Fruit fly (Drosophila melanogaster) whole organism, adult: ENCODE results near the gene Trxr2.

ENCODE experiments used
- CG11617 ChIP-seq: fragments of 200-800 bp; sonication (Bioruptor generic); optimal IDR thresholded peaks from 2 replicates; lab custom pipeline; 2017; ENCODE audit warnings: mild to moderate bottlenecking, missing biosample characterization, missing genetic modification reagents, missing genetic modification characterization
- CG12768 ChIP-seq: fragments of 200-800 bp; sonication (Bioruptor generic); optimal IDR thresholded peaks from 2 replicates; lab custom pipeline; 2017; ENCODE audit warnings: missing biosample characterization, missing genetic modification characterization, mild to moderate bottlenecking, moderate library complexity, missing genetic modification reagents
- CG14711 ChIP-seq: fragments of 200-800 bp; sonication (Bioruptor generic); optimal IDR thresholded peaks from 2 replicates; lab custom pipeline; 2018; ENCODE audit warnings: missing biosample characterization, mild to moderate bottlenecking, missing genetic modification characterization, moderate library complexity
- CG1620 ChIP-seq: fragments of 200-800 bp; sonication (Bioruptor generic); optimal IDR thresholded peaks from 2 replicates; lab custom pipeline; 2016; ENCODE audit warnings: missing biosample characterization, missing genetic modification characterization
- CG33017 ChIP-seq: fragments of 200-800 bp; sonication (Bioruptor generic); optimal IDR thresholded peaks from 2 replicates; lab custom pipeline; 2018; ENCODE audit warnings: missing biosample characterization, mild to moderate bottlenecking, missing genetic modification characterization, moderate library complexity
- CG5204 ChIP-seq: fragments of 200-800 bp; sonication (Bioruptor generic); optimal IDR thresholded peaks from 2 replicates; lab custom pipeline; 2016; ENCODE audit warnings: missing biosample characterization, missing genetic modification characterization
- CG7045 ChIP-seq: fragments of 200-800 bp; sonication (Bioruptor generic); optimal IDR thresholded peaks from 2 replicates; lab custom pipeline; 2017; ENCODE audit warnings: missing biosample characterization, mild to moderate bottlenecking, missing genetic modification characterization
- CG7101 ChIP-seq: fragments of 200-800 bp; sonication (Bioruptor generic); optimal IDR thresholded peaks from 2 replicates; lab custom pipeline; 2018; ENCODE audit warnings: missing biosample characterization, mild to moderate bottlenecking, missing genetic modification characterization, moderate library complexity
- Clk ChIP-seq: fragments of 200-800 bp; sonication (Bioruptor generic); optimal IDR thresholded peaks from 2 replicates; lab custom pipeline; 2017; ENCODE audit warnings: missing biosample characterization, missing genetic modification characterization
- Crg-1 ChIP-seq: fragments of 200-800 bp; sonication (Bioruptor generic); optimal IDR thresholded peaks from 2 replicates; lab custom pipeline; 2016; ENCODE audit warnings: missing biosample characterization, missing genetic modification characterization
- Hr96 ChIP-seq: fragments of 200-800 bp; sonication (Bioruptor generic); optimal IDR thresholded peaks from 2 replicates; lab custom pipeline; 2016; ENCODE audit warnings: missing biosample characterization, missing genetic modification characterization
- Mnt ChIP-seq: fragments of 200-800 bp; sonication (Bioruptor generic); optimal IDR thresholded peaks from 2 replicates; lab custom pipeline; 2016; ENCODE audit warnings: missing biosample characterization, mild to moderate bottlenecking, missing genetic modification characterization
- bab1 ChIP-seq: fragments of 200-800 bp; sonication (Bioruptor generic); optimal IDR thresholded peaks from 3 replicates; lab custom pipeline; 2019; ENCODE audit warnings: missing biosample characterization, mild to moderate bottlenecking, missing genetic modification characterization, moderate library complexity
- cic ChIP-seq: fragments of 200-800 bp; sonication (Bioruptor generic); optimal IDR thresholded peaks from 2 replicates; lab custom pipeline; 2017; ENCODE audit warnings: missing biosample characterization, mild to moderate bottlenecking, missing genetic modification characterization, moderate library complexity
- cnc ChIP-seq, 2 experiments: fragments of >200 bp; optimal IDR thresholded peaks; 2 replicates each; lab custom pipeline; 2017
- kay ChIP-seq: fragments of 200-800 bp; sonication (Bioruptor generic); peaks from one replicate; lab custom pipeline; 2016; ENCODE audit warnings: missing biosample characterization, missing genetic modification characterization, borderline replicate concordance
- ovo ChIP-seq: fragments of 200-800 bp; sonication (Bioruptor generic); optimal IDR thresholded peaks from 2 replicates; lab custom pipeline; 2016; ENCODE audit warnings: missing biosample characterization, missing genetic modification characterization
- pad ChIP-seq: fragments of 200-800 bp; sonication (Bioruptor generic); optimal IDR thresholded peaks from 3 replicates; lab custom pipeline; 2017; ENCODE audit warnings: missing biosample characterization, missing genetic modification characterization, mild to moderate bottlenecking, moderate library complexity, missing genetic modification reagents
- tj ChIP-seq: fragments of 200-800 bp; sonication (Bioruptor generic); optimal IDR thresholded peaks from 3 replicates; lab custom pipeline; 2017; ENCODE audit warnings: missing biosample characterization, mild to moderate bottlenecking, missing genetic modification characterization, moderate library complexity
- toe ChIP-seq: fragments of 200-800 bp; sonication (Bioruptor generic); optimal IDR thresholded peaks from 2 replicates; lab custom pipeline; 2016; ENCODE audit warnings: missing biosample characterization, missing genetic modification characterization

Trxr2 gene

DNA sequence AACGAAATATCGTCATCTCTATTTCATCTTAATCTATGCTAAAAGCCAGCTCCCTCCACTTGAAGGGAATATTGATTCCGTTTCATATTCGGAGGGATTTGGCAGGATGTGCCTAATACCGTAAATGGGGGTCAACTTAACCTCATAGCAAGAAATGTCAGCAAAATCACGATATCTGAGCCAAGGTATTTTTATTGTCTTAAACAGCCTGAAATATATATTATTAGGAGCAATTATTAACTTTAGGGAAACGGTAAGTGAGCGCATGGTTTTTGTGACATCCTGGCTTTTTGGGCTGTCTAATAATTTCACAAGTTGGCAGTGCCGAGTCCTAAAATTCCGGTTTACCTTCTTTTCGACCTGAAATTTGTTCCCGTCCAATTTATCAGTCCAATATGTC lies at the start of gene Trxr2:
Gene Trxr2 (plus strand): TSS at position 301 of the 400 bp plus-strand sequence.
- no peak for TF ChIP-seq toe (GFP tag; lab: Kevin White, UChicago)
- TF ChIP-seq ovo (GFP tag; lab: Kevin White, UChicago) = no peak
- no peak for TF ChIP-seq kay (GFP tag; lab: Kevin White, UChicago)
- no peak for TF ChIP-seq pad (GFP tag; lab: Kevin White, UChicago)
- no peak for TF ChIP-seq CG12768 (GFP tag; lab: Kevin White, UChicago)
- no peak for TF ChIP-seq CG7045 (GFP tag; lab: Kevin White, UChicago)
- no peak for TF ChIP-seq cic (GFP tag; lab: Kevin White, UChicago)
- TF ChIP-seq bab1 = no peak
- TF ChIP-seq Crg-1 = no peak
- no peak for TF ChIP-seq CG1620
- no peak for TF ChIP-seq cnc (optimal IDR thresholded peaks at IDR 0.05; lab: Kevin White, UChicago)
- TF ChIP-seq Mnt (GFP tag; lab: Kevin White, UChicago) = no peak
- TF ChIP-seq Clk (GFP tag; lab: Kevin White, UChicago) = no peak
- no peak for TF ChIP-seq tj (GFP tag; lab: Kevin White, UChicago)
- no peak for TF ChIP-seq CG33017 (tag; lab: Kevin White, UChicago)
- no peak for TF ChIP-seq CG11617 (GFP tag; lab: Kevin White, UChicago)
- no peak for TF ChIP-seq CG14711 (tag; lab: Kevin White, UChicago)
- no peak for TF ChIP-seq CG7101 (tag; lab: Kevin White, UChicago)
- TF ChIP-seq Hr96 (GFP tag; lab: Kevin White, UChicago) = no peak

- no peak for TF ChIP-seq CG12768 (GFP tag; lab: Kevin White, UChicago)
Observed at dm6 chr3L:22501300-22501699, 48.7 kb upstream of the Trxr2 start, which contains the start of gene CG43312. Gene CG43312, plus strand, starts transcription at chr3L:22501600.

DNA sequence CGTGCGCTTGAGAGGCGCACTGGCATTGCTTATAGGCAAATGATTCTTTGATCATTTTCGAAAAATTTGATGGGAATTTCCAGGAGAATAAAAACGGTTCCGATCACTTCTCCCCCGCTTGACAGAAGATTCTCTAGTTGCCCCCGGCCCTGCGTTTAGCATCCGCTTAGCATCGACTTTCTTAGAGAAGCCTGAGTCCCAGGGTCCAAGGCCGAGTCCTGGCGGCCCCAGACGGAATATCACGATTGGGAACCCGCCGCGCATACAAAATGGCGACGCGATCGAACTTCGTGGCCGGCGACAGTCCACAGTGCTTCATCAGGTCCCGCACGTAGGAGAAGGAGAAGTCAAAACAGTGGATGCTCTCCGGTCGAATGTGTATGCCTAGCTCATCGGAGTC lies 46.3 kb upstream of the Trxr2 start, which contains the start of gene CG43331:
Gene CG43331 (minus strand): TSS at position 101 of the 400 bp plus-strand sequence.
- TF ChIP-seq cnc (optimal IDR thresholded peaks at IDR 0.05; lab: Kevin White, UChicago) (no peak), CG11617 (GFP tag; lab: Kevin White, UChicago) (no peak)

DNA sequence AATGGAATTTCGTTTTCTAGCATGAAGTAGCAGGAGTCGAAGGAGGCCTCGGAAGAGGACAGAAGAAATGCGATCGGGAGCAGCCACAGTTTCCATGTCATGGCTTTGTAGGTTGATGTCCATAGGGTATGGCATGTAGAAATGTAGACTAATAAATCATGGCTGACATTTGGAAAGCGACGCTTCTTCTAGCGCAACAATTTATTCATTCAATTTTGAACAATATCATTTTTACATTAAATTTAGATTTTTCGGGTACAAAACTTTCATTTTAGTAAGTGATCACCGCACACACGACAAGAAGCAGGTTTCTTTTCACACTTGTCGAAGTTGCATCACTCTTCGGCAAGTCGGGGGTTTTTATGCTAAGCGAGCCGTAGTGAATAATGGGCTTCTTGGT lies 45.7 kb upstream of the Trxr2 start, which contains the start of gene CG43330:
Gene CG43330 (minus strand): TSS at position 101 of the 400 bp plus-strand sequence.
- no peak for TF ChIP-seq CG5204 (GFP tag; lab: Kevin White, UChicago)
- no peak for TF ChIP-seq cic (GFP tag; lab: Kevin White, UChicago)
- no peak for TF ChIP-seq ovo (GFP tag; lab: Kevin White, UChicago)
- no peak for TF ChIP-seq CG12768 (GFP tag; lab: Kevin White, UChicago)
- no peak for TF ChIP-seq CG14711 (tag; lab: Kevin White, UChicago)

dm6 chr3L:22505118-22505517 lies 44.9 kb upstream of the Trxr2 start, which contains the start of gene CG43329:
Gene CG43329, minus strand, starts transcription at chr3L:22505218.
- TF ChIP-seq pad (GFP tag; lab: Kevin White, UChicago) = no peak
- no peak for TF ChIP-seq CG1620
- no peak for TF ChIP-seq Crg-1
- TF ChIP-seq cic (GFP tag; lab: Kevin White, UChicago) = no peak
- TF ChIP-seq CG11617 (GFP tag; lab: Kevin White, UChicago) = no peak
- TF ChIP-seq Hr96 (GFP tag; lab: Kevin White, UChicago) = no peak
- no peak for TF ChIP-seq kay (GFP tag; lab: Kevin White, UChicago)
- no peak for TF ChIP-seq CG33017 (tag; lab: Kevin White, UChicago)
- TF ChIP-seq CG14711 (tag; lab: Kevin White, UChicago) = no peak
- no peak for TF ChIP-seq ovo (GFP tag; lab: Kevin White, UChicago)
- TF ChIP-seq bab1 = no peak
- TF ChIP-seq CG7045 (GFP tag; lab: Kevin White, UChicago) = no peak
- TF ChIP-seq Clk (GFP tag; lab: Kevin White, UChicago) = no peak

- TF ChIP-seq Hr96 (GFP tag; lab: Kevin White, UChicago) (no peak), CG33017 (tag; lab: Kevin White, UChicago) (no peak), CG5204 (GFP tag; lab: Kevin White, UChicago) (no peak), kay (GFP tag; lab: Kevin White, UChicago) (no peak), cic (GFP tag; lab: Kevin White, UChicago) (no peak), CG11617 (GFP tag; lab: Kevin White, UChicago) (no peak)
Observed at dm6 chr3L:22520017-22520416, 30.0 kb upstream of the Trxr2 start.

dm6 chr3L:22548137-22548536 lies 1.9 kb upstream of the Trxr2 start, which contains the start of gene CG11404:
Gene CG11404, plus strand, starts transcription at chr3L:22548437.
- no peak for TF ChIP-seq Clk (GFP tag; lab: Kevin White, UChicago)
- no peak for TF ChIP-seq CG12768 (GFP tag; lab: Kevin White, UChicago)
- no peak for TF ChIP-seq Crg-1
- TF ChIP-seq cnc (optimal IDR thresholded peaks at IDR 0.05; lab: Kevin White, UChicago) = no peak
- no peak for TF ChIP-seq kay (GFP tag; lab: Kevin White, UChicago)
- no peak for TF ChIP-seq CG33017 (tag; lab: Kevin White, UChicago)
- TF ChIP-seq CG1620 = no peak
- no peak for TF ChIP-seq Hr96 (GFP tag; lab: Kevin White, UChicago)
- no peak for TF ChIP-seq CG11617 (GFP tag; lab: Kevin White, UChicago)
- no peak for TF ChIP-seq CG7045 (GFP tag; lab: Kevin White, UChicago)
- TF ChIP-seq tj (GFP tag; lab: Kevin White, UChicago) = no peak
- no peak for TF ChIP-seq ovo (GFP tag; lab: Kevin White, UChicago)
- no peak for TF ChIP-seq pad (GFP tag; lab: Kevin White, UChicago)
- no peak for TF ChIP-seq CG7101 (tag; lab: Kevin White, UChicago)
- TF ChIP-seq Mnt (GFP tag; lab: Kevin White, UChicago) = no peak
- TF ChIP-seq toe (GFP tag; lab: Kevin White, UChicago) = no peak
